In genomic region chr3L:17502235-17502634, dm6 we compare ENCODE assay signal across 1 fruit fly cellular context.
A peak's percentile ranks its signal among the peaks of the same experiment; 100 is the strongest.
TF ChIP-seq lines count a peak whose summit lies in the region.

No protein-coding gene starts in this region.

TF ChIP-seq in whole organism, prepupa, 60 proteins besides CTCF, POLR2A, EP300 and RAD21 (continued from another document):
- TF ChIP-seq topi (GFP tag; optimal IDR thresholded peaks at IDR 0.05; lab: Kevin White, UChicago) (peak; percentile 85), Ets21C (GFP tag; optimal IDR thresholded peaks at IDR 0.05; lab: Kevin White, UChicago) (peak; percentile 80), CG3919 (GFP tag; optimal IDR thresholded peaks at IDR 0.05; lab: Kevin White, UChicago) (peak; percentile 66), CG6163 (GFP tag; IDR thresholded peaks at IDR 0.05; lab: Robert Waterston, UW) (peak; percentile 76), achi (GFP tag; optimal IDR thresholded peaks at IDR 0.05; lab: Kevin White, UChicago) (peak; percentile 68), spab (GFP tag; optimal IDR thresholded peaks at IDR 0.05; lab: Kevin White, UChicago) (no peak), CG10631 (GFP tag; optimal IDR thresholded peaks at IDR 0.05; lab: Kevin White, UChicago) (peak; percentile 58), CG7368 (GFP tag; optimal IDR thresholded peaks at IDR 0.05; lab: Kevin White, UChicago) (peak; percentile 29), CG34406 (GFP tag; optimal IDR thresholded peaks at IDR 0.05; lab: Kevin White, UChicago) (peak; percentile 69), ss (GFP tag; optimal IDR thresholded peaks at IDR 0.05; lab: Kevin White, UChicago) (no peak), Blimp-1 (GFP tag; optimal IDR thresholded peaks at IDR 0.05; lab: Kevin White, UChicago) (peak; percentile 55), Eip75B (GFP tag; optimal IDR thresholded peaks at IDR 0.05; lab: Kevin White, UChicago) (peak; percentile 80), Gug (GFP tag; IDR thresholded peaks at IDR 0.05; lab: Robert Waterston, UW) (no peak), lz (GFP tag; optimal IDR thresholded peaks at IDR 0.05; lab: Kevin White, UChicago) (peak; percentile 88), Sox15 (GFP tag; optimal IDR thresholded peaks at IDR 0.05; lab: Kevin White, UChicago) (peak; percentile 66), acj6 (GFP tag; optimal IDR thresholded peaks at IDR 0.05; lab: Kevin White, UChicago) (peak; percentile 75), dsx (GFP tag; optimal IDR thresholded peaks at IDR 0.05; lab: Kevin White, UChicago; ENCODE audit: poor library complexity, severe bottlenecking) (no peak), CG6276 (GFP tag; optimal IDR thresholded peaks at IDR 0.05; lab: Kevin White, UChicago) (no peak), Smox (GFP tag; optimal IDR thresholded peaks at IDR 0.05; lab: Kevin White, UChicago) (peak; percentile 88), fd59A (GFP tag; optimal IDR thresholded peaks at IDR 0.05; lab: Kevin White, UChicago) (no peak), CG6792 (GFP tag; optimal IDR thresholded peaks at IDR 0.05; lab: Kevin White, UChicago) (peak; percentile 65), Eip78C (GFP tag; lab: Kevin White, UChicago) (peak; percentile 90), Lpt (GFP tag; optimal IDR thresholded peaks at IDR 0.05; lab: Kevin White, UChicago) (peak; percentile 23), net (GFP tag; optimal IDR thresholded peaks at IDR 0.05; lab: Kevin White, UChicago) (peak; percentile 56), CG16779 (tag; optimal IDR thresholded peaks at IDR 0.05; lab: Kevin White, UChicago) (no peak), Ets96B (tag; optimal IDR thresholded peaks at IDR 0.05; lab: Kevin White, UChicago) (no peak), CG8319 (GFP tag; optimal IDR thresholded peaks at IDR 0.05; lab: Kevin White, UChicago) (peak; percentile 54), CG8632 (GFP tag; optimal IDR thresholded peaks at IDR 0.05; lab: Kevin White, UChicago) (peak; percentile 65), esn (GFP tag; optimal IDR thresholded peaks at IDR 0.05; lab: Kevin White, UChicago) (peak; percentile 90), CG9139 (GFP tag; optimal IDR thresholded peaks at IDR 0.05; lab: Kevin White, UChicago) (no peak), CG11902 (GFP tag; optimal IDR thresholded peaks at IDR 0.05; lab: Kevin White, UChicago) (peak; percentile 51), CG8119 (GFP tag; IDR thresholded peaks at IDR 0.05; lab: Robert Waterston, UW) (0 out of 3 replicates have a peak, but pooled peaks have one; percentile 31)
TF ChIP-seq in whole organism, prepupa: peak in this region for 43.
